Fruit fly (Drosophila melanogaster): Measurements from ENCODE around the gene Lcp65Ae.

Lcp65Ae gene

DNA sequence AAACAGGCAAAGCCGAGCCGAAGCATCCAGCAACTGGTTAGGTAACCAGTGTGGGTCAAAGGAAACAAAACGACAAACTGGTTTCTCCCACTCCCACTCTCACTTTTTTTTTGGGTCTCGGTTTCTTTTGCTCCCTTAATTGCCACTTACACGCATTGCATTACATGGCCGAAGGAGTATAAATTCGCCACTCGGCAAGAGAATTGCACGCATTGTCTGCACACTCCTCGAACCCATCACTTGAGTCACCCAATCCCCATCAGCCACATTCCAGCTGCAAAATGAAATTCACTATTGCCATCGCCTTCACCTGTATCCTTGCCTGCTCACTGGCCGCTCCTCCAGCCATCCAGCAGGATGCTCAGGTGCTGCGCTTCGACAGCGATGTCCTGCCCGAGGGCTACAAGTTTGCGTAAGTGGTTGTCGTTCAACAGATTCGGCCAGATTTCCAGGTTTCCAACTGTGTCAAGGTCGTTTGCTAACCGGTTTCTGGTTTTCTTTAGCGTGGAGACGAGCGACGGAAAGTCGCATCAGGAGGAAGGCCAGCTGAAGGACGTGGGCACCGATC lies 5.4 kb upstream of the Lcp65Ae start, which contains the start of gene Lcp65Ad:
Gene Lcp65Ad (plus strand): TSS at position 208 of the 568 bp plus-strand sequence.
- no peak for TF ChIP-seq dsx (GFP tag; optimal IDR thresholded peaks at IDR 0.05; ENCODE audit: poor library complexity, severe bottlenecking)
- TF ChIP-seq ss (GFP tag; optimal IDR thresholded peaks at IDR 0.05) = peak; percentile 31 to 63
- TF ChIP-seq CG11902 (GFP tag; optimal IDR thresholded peaks at IDR 0.05) = no peak
- TF ChIP-seq Eip78C (GFP tag) = peak; percentile 58
- no peak for TF ChIP-seq CG1621 (tag; optimal IDR thresholded peaks at IDR 0.05)
- TF ChIP-seq CG10669 (GFP tag; optimal IDR thresholded peaks at IDR 0.05) = no peak
- no peak for TF ChIP-seq CG9139 (GFP tag; optimal IDR thresholded peaks at IDR 0.05)
- no peak for TF ChIP-seq Smox (GFP tag; optimal IDR thresholded peaks at IDR 0.05)
- peak; percentile 14 for TF ChIP-seq CG6808 (GFP tag; optimal IDR thresholded peaks at IDR 0.05)
- no peak for TF ChIP-seq CG11762 (GFP tag; optimal IDR thresholded peaks at IDR 0.05; ENCODE audit: insufficient read depth)
- no peak for TF ChIP-seq Lpt (GFP tag; optimal IDR thresholded peaks at IDR 0.05)
- TF ChIP-seq Blimp-1 (GFP tag; optimal IDR thresholded peaks at IDR 0.05) = peak; percentile 84
- TF ChIP-seq cyc (GFP tag; optimal IDR thresholded peaks at IDR 0.05) = no peak

DNA sequence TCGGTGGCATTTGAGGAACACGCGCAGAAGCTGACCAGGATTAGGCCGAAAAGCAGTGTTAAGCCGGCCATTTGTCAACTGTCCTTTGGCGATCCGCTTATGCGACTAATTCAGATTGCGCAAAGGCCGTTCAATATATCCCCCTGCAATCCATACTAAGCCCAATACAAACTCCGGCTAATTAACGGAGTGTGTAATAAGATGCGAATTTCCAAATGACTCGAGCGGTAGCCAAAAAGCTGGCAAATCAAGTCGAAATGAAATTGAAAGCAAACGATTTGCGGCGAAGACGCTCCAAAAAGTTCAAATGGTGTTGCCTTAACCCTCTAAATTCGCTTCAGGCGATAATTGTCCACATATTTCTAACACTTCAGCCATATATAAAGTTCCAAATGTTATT lies 4.4 kb upstream of the Lcp65Ae start, which contains the start of gene Cpr65Aw:
Gene Cpr65Aw (minus strand): TSS at position 101 of the 400 bp plus-strand sequence.
- TF ChIP-seq net (GFP tag; optimal IDR thresholded peaks at IDR 0.05) (no peak), Eip93F (GFP tag; optimal IDR thresholded peaks at IDR 0.05) (no peak), CG11294 (GFP tag; IDR thresholded peaks at IDR 0.05) (no peak), Sox15 (GFP tag; optimal IDR thresholded peaks at IDR 0.05) (no peak), CG6854 (GFP tag; optimal IDR thresholded peaks at IDR 0.05) (no peak), Eip75B (GFP tag; optimal IDR thresholded peaks at IDR 0.05) (no peak)

DNA sequence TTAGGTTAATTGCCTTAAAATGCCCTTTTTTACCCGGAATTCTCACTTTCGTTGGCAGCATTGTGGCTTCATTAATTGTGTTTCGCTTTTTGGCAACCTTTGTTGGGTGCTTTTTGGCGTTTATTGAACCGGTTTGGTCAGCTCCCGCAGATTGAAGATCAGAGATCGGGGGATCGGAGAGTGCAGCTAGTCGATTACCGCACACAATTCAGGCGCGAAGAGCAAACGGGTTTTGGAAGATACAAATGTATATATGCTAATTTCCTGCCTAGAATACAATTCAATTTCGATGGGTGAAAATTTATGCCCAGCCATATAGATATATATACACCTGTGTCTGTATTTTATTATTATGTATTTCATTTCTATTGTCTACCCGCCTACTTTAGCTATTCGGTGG lies 3.6 kb upstream of the Lcp65Ae start:
- TF ChIP-seq Lpt (GFP tag; optimal IDR thresholded peaks at IDR 0.05) (no peak), CG11762 (GFP tag; optimal IDR thresholded peaks at IDR 0.05; ENCODE audit: insufficient read depth) (no peak), Eip75B (GFP tag; optimal IDR thresholded peaks at IDR 0.05) (no peak), CG11902 (GFP tag; optimal IDR thresholded peaks at IDR 0.05) (no peak), pdm3 (GFP tag; optimal IDR thresholded peaks at IDR 0.05) (no peak), lz (GFP tag; optimal IDR thresholded peaks at IDR 0.05) (no peak), Blimp-1 (GFP tag; optimal IDR thresholded peaks at IDR 0.05) (peak; percentile 92), vri (GFP tag; optimal IDR thresholded peaks at IDR 0.05) (peak; percentile 90), CG6276 (GFP tag; optimal IDR thresholded peaks at IDR 0.05) (no peak)

- TF ChIP-seq Hr4 (GFP tag; optimal IDR thresholded peaks at IDR 0.05) = no peak
- TF ChIP-seq vri (GFP tag; optimal IDR thresholded peaks at IDR 0.05) = no peak
- no peak for TF ChIP-seq Ets96B (tag; optimal IDR thresholded peaks at IDR 0.05)
- TF ChIP-seq CG32006 (GFP tag; optimal IDR thresholded peaks at IDR 0.05) = no peak
- TF ChIP-seq CG15336 (GFP tag; IDR thresholded peaks at IDR 0.05) = no peak
- no peak for TF ChIP-seq OdsH (GFP tag; optimal IDR thresholded peaks at IDR 0.05)
- no peak for TF ChIP-seq pdm3 (GFP tag; optimal IDR thresholded peaks at IDR 0.05)
- TF ChIP-seq fd85E (GFP tag; optimal IDR thresholded peaks at IDR 0.05) = no peak
- TF ChIP-seq Met (GFP tag; optimal IDR thresholded peaks at IDR 0.05) = no peak
- TF ChIP-seq fkh (GFP tag; optimal IDR thresholded peaks at IDR 0.05) = no peak
- no peak for TF ChIP-seq CG8119 (GFP tag; IDR thresholded peaks at IDR 0.05)
- no peak for TF ChIP-seq topi (GFP tag; optimal IDR thresholded peaks at IDR 0.05)
- no peak for TF ChIP-seq Gug (GFP tag; IDR thresholded peaks at IDR 0.05)
- no peak for TF ChIP-seq Sox102F (GFP tag; optimal IDR thresholded peaks at IDR 0.05)
- peak; percentile 3 for TF ChIP-seq acj6 (GFP tag; optimal IDR thresholded peaks at IDR 0.05)
- TF ChIP-seq CG6808 (GFP tag; optimal IDR thresholded peaks at IDR 0.05) = no peak
- TF ChIP-seq Ets21C (GFP tag; optimal IDR thresholded peaks at IDR 0.05) = no peak
- TF ChIP-seq Eip78C (GFP tag) = peak; percentile 76
- no peak for TF ChIP-seq Hr39 (GFP tag; optimal IDR thresholded peaks at IDR 0.05)
- TF ChIP-seq CG4318 (GFP tag; optimal IDR thresholded peaks at IDR 0.05) = no peak
- TF ChIP-seq Blimp-1 (GFP tag; optimal IDR thresholded peaks at IDR 0.05) = no peak
- no peak for TF ChIP-seq esn (GFP tag; optimal IDR thresholded peaks at IDR 0.05)
- no peak for TF ChIP-seq Smox (GFP tag; optimal IDR thresholded peaks at IDR 0.05)
- no peak for TF ChIP-seq CG31627 (GFP tag; optimal IDR thresholded peaks at IDR 0.05)
- no peak for TF ChIP-seq net (GFP tag; optimal IDR thresholded peaks at IDR 0.05)
- TF ChIP-seq CG11902 (GFP tag; optimal IDR thresholded peaks at IDR 0.05) = no peak
- no peak for TF ChIP-seq CG10669 (GFP tag; optimal IDR thresholded peaks at IDR 0.05)
- TF ChIP-seq CG16779 (tag; optimal IDR thresholded peaks at IDR 0.05) = no peak
- peak; percentile 29 for TF ChIP-seq CG34406 (GFP tag; optimal IDR thresholded peaks at IDR 0.05)
- no peak for TF ChIP-seq lz (GFP tag; optimal IDR thresholded peaks at IDR 0.05)
These were observed 3.0 kb upstream of the Lcp65Ae start for dm6 chr3L:6140771-6141472.
